Fruit fly (Drosophila melanogaster) whole organism, prepupa: ENCODE measurements around the gene smp-30.

Source experiments
- Blimp-1 ChIP-seq: fragments of 200-800 bp; sonication (Bioruptor generic); optimal IDR thresholded peaks from 3 replicates; lab custom pipeline; 2017; ENCODE audit warnings: missing biosample characterization, missing genetic modification characterization, mild to moderate bottlenecking, moderate library complexity, missing genetic modification reagents
- CG10631 ChIP-seq: fragments of 200-800 bp; sonication (Bioruptor generic); optimal IDR thresholded peaks from 2 replicates; lab custom pipeline; 2016; ENCODE audit warnings: missing biosample characterization, missing genetic modification characterization
- CG10669 ChIP-seq: fragments of 200-800 bp; sonication (Bioruptor generic); optimal IDR thresholded peaks from 3 replicates; lab custom pipeline; 2018; ENCODE audit warnings: missing biosample characterization, mild to moderate bottlenecking, missing genetic modification characterization, moderate library complexity
- CG11294 ChIP-seq: fragments of 200-800 bp; sonication (Bioruptor generic); IDR thresholded peaks from 2 replicates; pipeline ENCODE4 v1.3.6; 2022; ENCODE audit warnings: missing biosample characterization, missing genetic modification characterization
- CG11902 ChIP-seq: fragments of 200-800 bp; sonication (Bioruptor generic); optimal IDR thresholded peaks from 3 replicates; lab custom pipeline; 2016; ENCODE audit warnings: missing biosample characterization, missing genetic modification characterization
- CG15336 ChIP-seq: fragments of 200-800 bp; sonication (Bioruptor generic); IDR thresholded peaks from 2 replicates; pipeline ENCODE4 v1.3.6; 2022; ENCODE audit warnings: missing biosample characterization, missing genetic modification characterization
- CG1621 ChIP-seq: fragments of 200-800 bp; sonication (Bioruptor generic); optimal IDR thresholded peaks from 3 replicates; lab custom pipeline; 2018; ENCODE audit warnings: missing biosample characterization, mild to moderate bottlenecking, missing genetic modification characterization
- CG16779 ChIP-seq: fragments of 200-800 bp; sonication (Bioruptor generic); optimal IDR thresholded peaks from 3 replicates; lab custom pipeline; 2017; ENCODE audit warnings: missing biosample characterization, mild to moderate bottlenecking, missing genetic modification characterization
- CG3032 ChIP-seq: fragments of 200-800 bp; optimal IDR thresholded peaks from 2 replicates; lab custom pipeline; 2019; ENCODE audit warnings: missing biosample characterization, mild to moderate bottlenecking, missing genetic modification characterization, moderate library complexity
- CG31627 ChIP-seq: fragments of 200-800 bp; sonication (Bioruptor generic); optimal IDR thresholded peaks from 3 replicates; lab custom pipeline; 2016; ENCODE audit warnings: missing biosample characterization, missing genetic modification characterization
- CG32006 ChIP-seq: fragments of 200-800 bp; sonication (Bioruptor generic); optimal IDR thresholded peaks from 3 replicates; lab custom pipeline; 2017; ENCODE audit warnings: missing biosample characterization, mild to moderate bottlenecking, missing genetic modification characterization
- CG34406 ChIP-seq: fragments of 200-800 bp; sonication (Bioruptor generic); optimal IDR thresholded peaks from 3 replicates; lab custom pipeline; 2016; ENCODE audit warnings: missing biosample characterization, missing genetic modification characterization
- CG3919 ChIP-seq: fragments of 200-800 bp; sonication (Bioruptor generic); optimal IDR thresholded peaks from 3 replicates; lab custom pipeline; 2016; ENCODE audit warnings: missing biosample characterization, missing genetic modification characterization
- CG6276 ChIP-seq: fragments of 200-800 bp; sonication (Bioruptor generic); optimal IDR thresholded peaks from 2 replicates; lab custom pipeline; 2017; ENCODE audit warnings: missing biosample characterization, mild to moderate bottlenecking, missing genetic modification characterization
- CG6792 ChIP-seq: fragments of 200-800 bp; sonication (Bioruptor generic); optimal IDR thresholded peaks from 3 replicates; lab custom pipeline; 2016; ENCODE audit warnings: missing biosample characterization, missing genetic modification characterization
- CG6808 ChIP-seq: fragments of 200-800 bp; sonication (Bioruptor generic); optimal IDR thresholded peaks from 3 replicates; lab custom pipeline; 2017; ENCODE audit warnings: missing biosample characterization, missing genetic modification characterization, mild to moderate bottlenecking, moderate library complexity, missing genetic modification reagents
- CG6854 ChIP-seq: fragments of 200-800 bp; sonication (Bioruptor generic); optimal IDR thresholded peaks from 2 replicates; lab custom pipeline; 2017; ENCODE audit warnings: missing biosample characterization, mild to moderate bottlenecking, missing genetic modification characterization
- CG7368 ChIP-seq: fragments of 200-800 bp; sonication (Bioruptor generic); optimal IDR thresholded peaks from 3 replicates; lab custom pipeline; 2016; ENCODE audit warnings: missing biosample characterization, missing genetic modification characterization
- CG8119 ChIP-seq: fragments of 200-800 bp; sonication (Bioruptor generic); IDR thresholded peaks from 3 replicates; pipeline ENCODE4 v1.3.6; 2022; ENCODE audit warnings: missing biosample characterization, missing genetic modification characterization
- CG8319 ChIP-seq: fragments of 200-800 bp; sonication (Bioruptor generic); optimal IDR thresholded peaks from 3 replicates; lab custom pipeline; 2016; ENCODE audit warnings: missing biosample characterization, missing genetic modification characterization
- CG8632 ChIP-seq: fragments of 200-800 bp; sonication (Bioruptor generic); optimal IDR thresholded peaks from 3 replicates; lab custom pipeline; 2016; ENCODE audit warnings: missing biosample characterization, missing genetic modification characterization
- CG9139 ChIP-seq: fragments of 200-800 bp; sonication (Bioruptor generic); optimal IDR thresholded peaks from 3 replicates; lab custom pipeline; 2017; ENCODE audit warnings: missing biosample characterization, mild to moderate bottlenecking, missing genetic modification characterization
- Eip75B ChIP-seq: fragments of 200-800 bp; sonication (Bioruptor generic); optimal IDR thresholded peaks from 3 replicates; lab custom pipeline; 2016; ENCODE audit warnings: missing biosample characterization, missing genetic modification characterization
- Eip78C ChIP-seq: fragments of 200-800 bp; sonication (Bioruptor generic); peaks from one replicate; lab custom pipeline; 2016; ENCODE audit warnings: missing biosample characterization, missing genetic modification characterization
- Eip93F ChIP-seq: fragments of 200-800 bp; sonication (Bioruptor generic); optimal IDR thresholded peaks from 2 replicates; lab custom pipeline; 2016; ENCODE audit warnings: missing biosample characterization, mild to moderate bottlenecking, missing genetic modification characterization
- Ets21C ChIP-seq: fragments of 200-800 bp; sonication (Bioruptor generic); optimal IDR thresholded peaks from 3 replicates; lab custom pipeline; 2016; ENCODE audit warnings: missing biosample characterization, missing genetic modification characterization
- Ets96B ChIP-seq: fragments of 200-800 bp; optimal IDR thresholded peaks from 2 replicates; lab custom pipeline; 2019; ENCODE audit warnings: missing biosample characterization, mild to moderate bottlenecking, missing genetic modification characterization, moderate library complexity
- Gug ChIP-seq: fragments of 200-800 bp; sonication (Bioruptor generic); IDR thresholded peaks from 2 replicates; pipeline ENCODE4 v1.3.6; 2022; ENCODE audit warnings: missing biosample characterization, missing genetic modification characterization
- Hr38 ChIP-seq: sonication (Bioruptor generic); optimal IDR thresholded peaks from 2 replicates; lab custom pipeline; 2016; ENCODE audit warnings: missing biosample characterization, missing genetic modification characterization
- Hr39 ChIP-seq: fragments of 200-800 bp; sonication (Bioruptor generic); optimal IDR thresholded peaks from 2 replicates; lab custom pipeline; 2016; ENCODE audit warnings: missing biosample characterization, missing genetic modification characterization
- Hr4 ChIP-seq: fragments of 200-800 bp; sonication (Bioruptor generic); optimal IDR thresholded peaks from 3 replicates; lab custom pipeline; 2016; ENCODE audit warnings: missing biosample characterization, missing genetic modification characterization
- Met ChIP-seq: fragments of 200-800 bp; sonication (Bioruptor generic); optimal IDR thresholded peaks from 3 replicates; lab custom pipeline; 2016; ENCODE audit warnings: missing biosample characterization, missing genetic modification characterization
- OdsH ChIP-seq: fragments of 200-800 bp; sonication (Bioruptor generic); optimal IDR thresholded peaks from 3 replicates; lab custom pipeline; 2016; ENCODE audit warnings: missing biosample characterization, missing genetic modification characterization
- Smox ChIP-seq: fragments of 200-800 bp; sonication (Bioruptor generic); optimal IDR thresholded peaks from 3 replicates; lab custom pipeline; 2016; ENCODE audit warnings: missing biosample characterization, missing genetic modification characterization
- Sox102F ChIP-seq: fragments of 200-800 bp; sonication (Bioruptor generic); optimal IDR thresholded peaks from 2 replicates; lab custom pipeline; 2016; ENCODE audit warnings: missing biosample characterization, mild to moderate bottlenecking, missing genetic modification characterization
- Sox15 ChIP-seq: fragments of 200-800 bp; sonication (Bioruptor generic); optimal IDR thresholded peaks from 3 replicates; lab custom pipeline; 2016; ENCODE audit warnings: missing biosample characterization, missing genetic modification characterization
- achi ChIP-seq: fragments of 200-800 bp; sonication (Bioruptor generic); optimal IDR thresholded peaks from 3 replicates; lab custom pipeline; 2016; ENCODE audit warnings: missing biosample characterization, missing genetic modification characterization
- acj6 ChIP-seq: fragments of 200-800 bp; sonication (Bioruptor generic); optimal IDR thresholded peaks from 3 replicates; lab custom pipeline; 2016; ENCODE audit warnings: missing biosample characterization, missing genetic modification characterization
- cyc ChIP-seq: fragments of 200-800 bp; sonication (Bioruptor generic); optimal IDR thresholded peaks from 3 replicates; lab custom pipeline; 2016; ENCODE audit warnings: missing biosample characterization, missing genetic modification characterization
- dac ChIP-seq: fragments of 200-800 bp; sonication (Bioruptor generic); optimal IDR thresholded peaks from 2 replicates; lab custom pipeline; 2017; ENCODE audit warnings: missing biosample characterization, mild to moderate bottlenecking, missing genetic modification characterization
- dsx ChIP-seq: fragments of 200-800 bp; optimal IDR thresholded peaks from 3 replicates; lab custom pipeline; 2019; ENCODE audit warnings: missing biosample characterization, mild to moderate bottlenecking, missing genetic modification characterization, moderate library complexity; ENCODE audit not compliant: poor library complexity, severe bottlenecking
- eg ChIP-seq: fragments of 200-800 bp; sonication (Bioruptor generic); IDR thresholded peaks from 3 replicates; pipeline ENCODE4 v1.3.6; 2022; ENCODE audit warnings: missing biosample characterization, missing genetic modification characterization
- esn ChIP-seq: fragments of 200-800 bp; sonication (Bioruptor generic); optimal IDR thresholded peaks from 2 replicates; lab custom pipeline; 2016; ENCODE audit warnings: missing biosample characterization, mild to moderate bottlenecking, missing genetic modification characterization, moderate library complexity
- fd59A ChIP-seq: fragments of 200-800 bp; sonication (Bioruptor generic); optimal IDR thresholded peaks from 2 replicates; lab custom pipeline; 2017; ENCODE audit warnings: missing biosample characterization, mild to moderate bottlenecking, missing genetic modification characterization, missing genetic modification reagents
- fkh ChIP-seq: fragments of 200-800 bp; sonication (Bioruptor generic); optimal IDR thresholded peaks from 3 replicates; lab custom pipeline; 2017; ENCODE audit warnings: missing biosample characterization, mild to moderate bottlenecking, missing genetic modification characterization, moderate library complexity
- lz ChIP-seq: fragments of 200-800 bp; sonication (Bioruptor generic); optimal IDR thresholded peaks from 3 replicates; lab custom pipeline; 2016; ENCODE audit warnings: missing biosample characterization, missing genetic modification characterization
- net ChIP-seq: fragments of 200-800 bp; sonication (Bioruptor generic); optimal IDR thresholded peaks from 3 replicates; lab custom pipeline; 2016; ENCODE audit warnings: missing biosample characterization, missing genetic modification characterization
- pdm3 ChIP-seq: fragments of 200-800 bp; sonication (Bioruptor generic); optimal IDR thresholded peaks from 3 replicates; lab custom pipeline; 2016; ENCODE audit warnings: missing biosample characterization, missing genetic modification characterization
- salr ChIP-seq, 2 experiments: fragments of 200-800 bp; sonication (Bioruptor generic); optimal IDR thresholded peaks; 3 replicates each; lab custom pipeline; 2016 to 2018; ENCODE audit warnings: missing biosample characterization in 2 of 2, missing genetic modification characterization in 2 of 2, mild to moderate bottlenecking in 1 of 2
- ss ChIP-seq, 2 experiments: fragments of 200-800 bp; sonication (Bioruptor generic); optimal IDR thresholded peaks; 2 replicates in 1 of 2; 3 replicates in 1 of 2; lab custom pipeline; 2017 to 2018; ENCODE audit warnings: mild to moderate bottlenecking in 2 of 2, missing biosample characterization in 2 of 2, missing genetic modification characterization in 2 of 2, moderate library complexity in 1 of 2
- svp ChIP-seq: fragments of 200-800 bp; sonication (Bioruptor generic); peaks from one replicate; lab custom pipeline; 2016; ENCODE audit warnings: missing biosample characterization, missing genetic modification characterization
- topi ChIP-seq: fragments of 200-800 bp; sonication (Bioruptor generic); optimal IDR thresholded peaks from 3 replicates; lab custom pipeline; 2016; ENCODE audit warnings: missing biosample characterization, missing genetic modification characterization
- vri ChIP-seq: fragments of 200-800 bp; sonication (Bioruptor generic); optimal IDR thresholded peaks from 3 replicates; lab custom pipeline; 2016; ENCODE audit warnings: missing biosample characterization, mild to moderate bottlenecking, missing genetic modification characterization

The smp-30 gene

DNA sequence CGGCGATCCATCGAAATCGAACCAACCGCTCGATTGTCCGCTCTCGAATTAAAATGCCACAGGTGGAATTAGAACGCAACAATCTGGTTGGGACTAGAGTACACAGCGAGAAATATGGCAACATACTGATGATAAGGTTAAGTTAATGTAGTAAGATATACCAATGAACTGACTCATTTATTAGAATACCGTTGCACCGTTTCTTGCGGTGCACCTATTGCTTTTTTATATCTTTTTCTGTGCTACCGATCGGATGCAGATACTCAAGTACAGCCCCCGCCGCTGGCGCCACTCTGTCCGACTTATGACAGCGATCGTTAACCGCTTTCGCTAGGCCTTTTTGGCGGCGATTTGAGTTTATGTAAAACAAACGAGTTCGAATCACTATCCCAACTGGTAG, 30.9 kb downstream of the smp-30 start:
- TF ChIP-seq dac (GFP tag; lab: Kevin White, UChicago) (peak; percentile 50), CG6276 (peak; percentile 61), CG10669 (no peak), vri (no peak), Sox15 (GFP tag; lab: Kevin White, UChicago) (no peak), Eip75B (GFP tag; lab: Kevin White, UChicago) (no peak), achi (GFP tag; lab: Kevin White, UChicago) (peak; percentile 56), dsx (no peak), Ets21C (GFP tag; lab: Kevin White, UChicago) (no peak), acj6 (GFP tag; lab: Kevin White, UChicago) (no peak), Hr38 (peak; percentile 21), Blimp-1 (no peak), lz (GFP tag; lab: Kevin White, UChicago) (no peak), CG31627 (GFP tag; lab: Kevin White, UChicago) (no peak), CG6808 (GFP tag; lab: Kevin White, UChicago) (no peak), Eip78C (GFP tag; lab: Kevin White, UChicago) (peak; percentile 71), CG11902 (GFP tag; lab: Kevin White, UChicago) (no peak), net (GFP tag; lab: Kevin White, UChicago) (peak; percentile 53), CG8119 (GFP tag; lab: Robert Waterston, UW) (peak; percentile 89), CG9139 (GFP tag; lab: Kevin White, UChicago) (no peak), svp (GFP tag; lab: Kevin White, UChicago) (peak; percentile 18), fd59A (GFP tag; lab: Kevin White, UChicago) (peak; percentile 7), topi (GFP tag; lab: Kevin White, UChicago) (no peak), Ets96B (tag; lab: Kevin White, UChicago) (no peak), ss (GFP tag; optimal IDR thresholded peaks at IDR 0.05; lab: Kevin White, UChicago) (no peak), CG7368 (GFP tag; lab: Kevin White, UChicago) (no peak), Eip93F (no peak), Gug (peak; percentile 65), Hr39 (GFP tag; lab: Kevin White, UChicago) (peak; percentile 7), CG3919 (GFP tag; lab: Kevin White, UChicago) (peak; percentile 38), Met (no peak), CG11294 (GFP tag; lab: Robert Waterston, UW) (peak; percentile 70), Hr4 (peak; percentile 82), CG34406 (GFP tag; lab: Kevin White, UChicago) (no peak), CG8319 (no peak), pdm3 (GFP tag; lab: Kevin White, UChicago) (peak; percentile 39), CG15336 (GFP tag; lab: Robert Waterston, UW) (peak; percentile 92), CG3032 (no peak), Smox (GFP tag; lab: Kevin White, UChicago) (no peak), OdsH (GFP tag; lab: Kevin White, UChicago) (peak; percentile 59), CG8632 (GFP tag; lab: Kevin White, UChicago) (no peak), CG1621 (no peak), CG6854 (GFP tag; lab: Kevin White, UChicago) (no peak), salr (GFP tag; optimal IDR thresholded peaks at IDR 0.05; lab: Kevin White, UChicago) (peak in 1 of 2 experiments; percentile 39), esn (no peak), CG6792 (no peak), CG16779 (tag; lab: Kevin White, UChicago) (no peak), fkh (GFP tag; lab: Kevin White, UChicago) (no peak), eg (GFP tag; lab: Robert Waterston, UW) (peak; percentile 86), CG10631 (peak; percentile 16), Sox102F (no peak), CG32006 (peak; percentile 89), cyc (GFP tag; lab: Kevin White, UChicago) (no peak)
